Worm (Caenorhabditis elegans) whole organism, L1 larva: Measurements from ENCODE around the gene B0524.3.

ENCODE experiments used
- ama-1 ChIP-seq: fragments of 150-350 bp; optimal IDR thresholded peaks from 2 replicates; lab custom pipeline; 2014
- dsc-1 ChIP-seq: sonication (generic microtip); optimal IDR thresholded peaks from 2 replicates; lab custom pipeline; 2016; ENCODE audit warnings: mild to moderate bottlenecking, missing genetic modification characterization, missing compliant biosample characterization
- fkh-10 ChIP-seq: sonication (generic microtip); optimal IDR thresholded peaks from 2 replicates; lab custom pipeline; 2017; ENCODE audit warnings: missing biosample characterization, missing genetic modification reagents, missing genetic modification characterization
- fkh-4 ChIP-seq: sonication (generic microtip); optimal IDR thresholded peaks from 2 replicates; lab custom pipeline; 2016; ENCODE audit warnings: missing compliant biosample characterization, missing genetic modification characterization, borderline replicate concordance
- lin-13 ChIP-seq: fragments of 150-350 bp; optimal IDR thresholded peaks from 2 replicates; lab custom pipeline; 2014; ENCODE audit warnings: missing biosample characterization, missing genetic modification reagents, missing genetic modification characterization
- nhr-20 ChIP-seq: sonication (generic microtip); optimal IDR thresholded peaks from 2 replicates; lab custom pipeline; 2016; ENCODE audit warnings: mild to moderate bottlenecking, missing genetic modification characterization, missing compliant biosample characterization
- nhr-77 ChIP-seq: fragments of 150-350 bp; optimal IDR thresholded peaks from 2 replicates; lab custom pipeline; 2014; ENCODE audit warnings: missing biosample characterization, missing genetic modification characterization
- nhr-90 ChIP-seq: sonication (generic microtip); optimal IDR thresholded peaks from 2 replicates; lab custom pipeline; 2016; ENCODE audit warnings: mild to moderate bottlenecking, missing genetic modification characterization, missing compliant biosample characterization; ENCODE audit not compliant: poor library complexity
- skn-1 ChIP-seq: fragments of 150-350 bp; optimal IDR thresholded peaks from 2 replicates; lab custom pipeline; 2014; ENCODE audit warnings: missing biosample characterization, missing genetic modification characterization
- zag-1 ChIP-seq: fragments of 150-350 bp; optimal IDR thresholded peaks from 2 replicates; lab custom pipeline; 2014; ENCODE audit warnings: missing biosample characterization, missing genetic modification characterization
- ztf-4 ChIP-seq: fragments of 150-350 bp; optimal IDR thresholded peaks from 2 replicates; lab custom pipeline; 2014; ENCODE audit warnings: missing biosample characterization, missing genetic modification characterization

- TF ChIP-seq nhr-20 (tag; lab: Kevin White, UChicago) (no peak), skn-1 (tag; lab: Kevin White, UChicago) (no peak), fkh-4 (tag; lab: Kevin White, UChicago) (no peak), ztf-4 (tag; lab: Kevin White, UChicago) (no peak), zag-1 (tag; lab: Kevin White, UChicago) (no peak), fkh-10 (GFP tag; lab: Kevin White, UChicago) (no peak), ama-1 (lab: Kevin White, UChicago) (no peak), nhr-90 (tag; lab: Kevin White, UChicago) (no peak), dsc-1 (tag; lab: Kevin White, UChicago) (no peak), lin-13 (GFP tag; lab: Kevin White, UChicago) (peak; percentile 48), nhr-77 (no peak)
Observed at ce11 chrIII:1931509-1931908, 44.1 kb downstream of the B0524.3 start.
